Worm (Caenorhabditis elegans): ENCODE measurements around the gene Y39F10A.3.

ce11 chrII:786938-787337 is 4.1 kb upstream of the Y39F10A.3 start, which contains the start of gene F46F5.16:
- no peak for TF ChIP-seq ceh-34 (tag; optimal IDR thresholded peaks at IDR 0.05)
- TF ChIP-seq dmd-4 (tag; optimal IDR thresholded peaks at IDR 0.05; ENCODE audit: borderline replicate concordance), result no peak

Data from whole organism, late embryonic.